Fruit fly (Drosophila melanogaster): ENCODE measurements around the gene CG15765.

CG15765 gene

DNA sequence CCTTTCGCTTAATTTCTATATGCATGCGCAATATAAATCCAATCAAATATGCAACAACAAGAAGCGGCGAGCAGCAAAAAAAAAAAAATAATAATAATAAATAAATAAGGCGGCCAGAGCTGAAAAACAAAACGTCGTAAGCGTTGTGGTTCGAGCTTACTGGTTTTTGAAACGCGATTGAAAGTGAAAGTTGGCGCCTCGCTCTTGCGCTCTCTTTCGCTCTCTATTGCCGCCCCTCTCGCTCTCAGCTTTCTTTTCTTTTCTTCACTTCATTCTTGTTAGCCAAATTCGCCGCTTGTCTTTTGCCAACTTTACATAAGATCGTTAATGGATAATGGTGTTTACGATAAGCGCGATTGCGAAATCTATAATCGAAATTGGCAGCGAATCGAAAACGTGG lies 46.0 kb upstream of the CG15765 start:
- peak; percentile 38 for TF ChIP-seq CG10431 (GFP tag; optimal IDR thresholded peaks at IDR 0.05)
- TF ChIP-seq Blimp-1 (GFP tag; optimal IDR thresholded peaks at IDR 0.05): peak; percentile 98
- TF ChIP-seq Trl (optimal IDR thresholded peaks at IDR 0.05): peak in 1 of 2 experiments; percentile 48
- TF ChIP-seq Trl (GFP tag; optimal IDR thresholded peaks at IDR 0.05): no peak
- no peak for TF ChIP-seq CG12071 (GFP tag; optimal IDR thresholded peaks at IDR 0.05)

DNA sequence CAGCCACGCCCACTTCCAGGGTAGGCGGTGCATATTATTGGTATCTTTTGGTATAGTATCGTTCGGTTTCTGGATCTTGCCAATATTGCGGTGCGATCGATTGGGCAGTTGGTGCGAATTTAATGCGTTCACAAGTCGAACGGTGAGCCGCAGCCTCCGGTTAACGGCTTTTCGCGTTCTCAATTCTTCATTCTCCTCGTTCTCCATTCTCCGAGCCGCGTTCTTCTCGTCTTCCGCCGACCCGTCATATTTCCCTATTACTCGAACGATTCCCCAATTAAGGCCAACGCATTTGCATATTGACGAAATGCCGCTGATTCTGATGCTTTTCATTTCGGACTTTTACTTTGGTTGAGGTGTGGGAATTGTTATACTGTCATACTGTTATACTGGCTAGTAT lies 41.8 kb upstream of the CG15765 start, which contains the start of gene CG42264:
TSS of gene CG42264 (minus strand) at position 101 of the 400 bp plus-strand sequence.
- TF ChIP-seq CTCF (GFP tag; optimal IDR thresholded peaks at IDR 0.05) (no peak), klu (GFP tag; IDR thresholded peaks at IDR 0.05) (no peak), sr (GFP tag; IDR thresholded peaks at IDR 0.05) (no peak), Rfx (GFP tag; IDR thresholded peaks at IDR 0.05) (no peak), Vsx1 (GFP tag; optimal IDR thresholded peaks at IDR 0.05) (no peak), Ada2b (GFP tag; IDR thresholded peaks at IDR 0.05) (no peak), CG12744 (GFP tag; optimal IDR thresholded peaks at IDR 0.05) (no peak), kah (GFP tag; optimal IDR thresholded peaks at IDR 0.05) (no peak), CG8281 (tag; optimal IDR thresholded peaks at IDR 0.05) (peak; percentile 40), BtbVII (GFP tag; optimal IDR thresholded peaks at IDR 0.05) (no peak), vvl (GFP tag; IDR thresholded peaks at IDR 0.05) (peak; percentile 22; the same call in 1 of the 2 replicates), Taf1 (GFP tag; IDR thresholded peaks at IDR 0.05) (no peak)

dm6 chrX:5781520-5781919 lies 36.8 kb upstream of the CG15765 start, which contains the start of gene CG3108:
CG3108 (minus strand) TSS chrX:5781620.
- no peak for TF ChIP-seq fd64A (GFP tag; optimal IDR thresholded peaks at IDR 0.05)
- TF ChIP-seq sens (GFP tag): no peak
- no peak for TF ChIP-seq CG3163 (GFP tag; optimal IDR thresholded peaks at IDR 0.05)
- TF ChIP-seq Ssrp (tag; optimal IDR thresholded peaks at IDR 0.05): no peak
- no peak for TF ChIP-seq stwl (tag; optimal IDR thresholded peaks at IDR 0.05)
- TF ChIP-seq Neu2 (GFP tag; optimal IDR thresholded peaks at IDR 0.05; ENCODE audit: borderline replicate concordance): no peak
- TF ChIP-seq CG12769 (tag; optimal IDR thresholded peaks at IDR 0.05): no peak
- no peak for TF ChIP-seq CG12104 (GFP tag; optimal IDR thresholded peaks at IDR 0.05)
- TF ChIP-seq vnd (GFP tag; IDR thresholded peaks at IDR 0.05; ENCODE audit: partially characterized antibody): no peak
- TF ChIP-seq grau (tag; optimal IDR thresholded peaks at IDR 0.05): no peak
- no peak for TF ChIP-seq CG30020 (tag; optimal IDR thresholded peaks at IDR 0.05)

- TF ChIP-seq lmd (GFP tag; IDR thresholded peaks at IDR 0.05) (peak; percentile 37; the same call in 1 of the 2 replicates), CG4424 (GFP tag; optimal IDR thresholded peaks at IDR 0.05) (peak; percentile 17), CG6175 (GFP tag; IDR thresholded peaks at IDR 0.05) (no peak), jing (GFP tag; optimal IDR thresholded peaks at IDR 0.05) (peak; percentile 41), Scr (GFP tag; IDR thresholded peaks at IDR 0.05; ENCODE audit: partially characterized antibody) (no peak), CG11560 (tag; IDR thresholded peaks at IDR 0.05) (no peak), Xbp1 (GFP tag; optimal IDR thresholded peaks at IDR 0.05) (peak; percentile 33), h (optimal IDR thresholded peaks at IDR 0.05) (no peak), Pdp1 (GFP tag; optimal IDR thresholded peaks at IDR 0.05) (peak in 1 of 2 experiments; percentile 17), Xrp1 (GFP tag; IDR thresholded peaks at IDR 0.05) (peak; percentile 55; the same call in 1 of the 2 replicates), CG32767 (GFP tag; IDR thresholded peaks at IDR 0.05) (peak; percentile 41; the same call in 1 of the 2 replicates), HLH3B (GFP tag; IDR thresholded peaks at IDR 0.05) (peak; percentile 45), gce (GFP tag; IDR thresholded peaks at IDR 0.05) (no peak), org-1 (GFP tag; optimal IDR thresholded peaks at IDR 0.05) (peak; percentile 30), slp2 (GFP tag; optimal IDR thresholded peaks at IDR 0.05) (no peak), bcd (GFP tag; optimal IDR thresholded peaks at IDR 0.05) (peak; percentile 18), CG8388 (GFP tag; optimal IDR thresholded peaks at IDR 0.05) (peak; percentile 50), CG15073 (GFP tag; optimal IDR thresholded peaks at IDR 0.05) (no peak), CG15601 (tag; optimal IDR thresholded peaks at IDR 0.05) (peak; percentile 1), lbe (GFP tag; optimal IDR thresholded peaks at IDR 0.05) (peak; percentile 59)
Observed at dm6 chrX:5783260-5784040, 34.9 kb upstream of the CG15765 start.
